Worm (Caenorhabditis elegans): ENCODE measurements around the gene acr-7.
A peak's percentile ranks its signal among the peaks of the same experiment; 100 is the strongest.

The acr-7 gene

DNA sequence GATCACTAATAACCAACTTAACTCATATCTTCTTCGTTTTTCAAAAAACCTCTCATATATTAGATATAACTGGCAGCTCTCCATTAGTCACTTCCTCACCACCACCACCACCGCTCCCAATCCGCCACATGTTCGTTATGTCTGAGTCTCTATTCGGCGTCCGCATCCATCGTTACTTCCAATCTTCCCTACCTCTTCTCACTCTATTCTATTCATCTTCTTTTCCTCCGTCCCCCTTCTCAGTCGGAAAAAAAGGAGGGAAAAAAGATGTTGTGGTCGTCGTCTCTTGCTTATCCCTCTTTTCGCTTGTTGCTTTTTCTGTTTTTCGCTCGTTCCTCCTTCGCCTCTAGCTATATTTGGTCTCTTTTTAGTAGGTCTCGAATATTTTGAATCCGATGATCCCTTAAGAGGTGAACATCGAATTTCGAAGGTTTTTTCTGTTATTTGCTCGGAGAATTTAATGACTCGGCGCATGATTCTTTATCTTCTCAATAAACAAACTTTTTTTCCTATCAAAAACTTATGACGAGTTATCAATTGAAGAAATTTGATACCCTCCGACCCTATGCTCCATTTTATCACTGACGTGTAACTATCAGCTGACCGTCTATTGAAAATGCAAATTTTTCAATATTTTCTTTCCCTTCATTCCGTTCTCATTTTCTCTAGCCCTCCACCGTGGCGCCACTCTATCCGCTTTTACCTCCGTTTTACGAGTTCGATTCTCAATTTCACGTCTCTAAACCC, 42.4 kb upstream of the acr-7 start:
- no peak for TF ChIP-seq sptf-1 (tag; optimal IDR thresholded peaks at IDR 0.05)
- TF ChIP-seq vab-15 (tag; optimal IDR thresholded peaks at IDR 0.05), result no peak
- TF ChIP-seq ets-5 (GFP tag; IDR thresholded peaks at IDR 0.05), result no peak
- TF ChIP-seq C34B4.2 (tag; optimal IDR thresholded peaks at IDR 0.05), result no peak
- TF ChIP-seq ceh-90 (tag; optimal IDR thresholded peaks at IDR 0.05), result no peak
- TF ChIP-seq ceh-88 (GFP tag; IDR thresholded peaks at IDR 0.05), result no peak
- no peak for TF ChIP-seq nhr-19 (GFP tag; conservative IDR thresholded peaks at IDR 0.05)
- peak; percentile 73 for TF ChIP-seq blmp-1 (tag; optimal IDR thresholded peaks at IDR 0.05)
- peak; percentile 40 for TF ChIP-seq dsc-1 (tag; optimal IDR thresholded peaks at IDR 0.05)
- peak; percentile 72 for TF ChIP-seq elt-2 (tag; optimal IDR thresholded peaks at IDR 0.05)
- TF ChIP-seq grh-1 (GFP tag; IDR thresholded peaks at IDR 0.05), result no peak
- peak; percentile 14 for TF ChIP-seq irx-1 (tag; optimal IDR thresholded peaks at IDR 0.05)
- peak; percentile 39 for TF ChIP-seq tbx-2 (tag; optimal IDR thresholded peaks at IDR 0.05)
- TF ChIP-seq tlp-1 (tag; optimal IDR thresholded peaks at IDR 0.05), result peak; percentile 15
- no peak for TF ChIP-seq nhr-11 (tag; optimal IDR thresholded peaks at IDR 0.05)
- no peak for TF ChIP-seq hlh-4 (tag; optimal IDR thresholded peaks at IDR 0.05)
- no peak for TF ChIP-seq unc-86 (tag; optimal IDR thresholded peaks at IDR 0.05)
- TF ChIP-seq nhr-47 (tag; optimal IDR thresholded peaks at IDR 0.05), result peak; percentile 4
- peak in 1 of 2 experiments; percentile 45 for TF ChIP-seq lsy-2 (tag; optimal IDR thresholded peaks at IDR 0.05)
- TF ChIP-seq nhr-71 (tag; optimal IDR thresholded peaks at IDR 0.05), result peak; percentile 58
- TF ChIP-seq pqm-1 (tag; optimal IDR thresholded peaks at IDR 0.05), result no peak
- TF ChIP-seq elt-3 (tag; optimal IDR thresholded peaks at IDR 0.05), result no peak
- TF ChIP-seq xbp-1 (tag; optimal IDR thresholded peaks at IDR 0.05), result no peak
- no peak for TF ChIP-seq F16B12.6 (tag; optimal IDR thresholded peaks at IDR 0.05)
- TF ChIP-seq sup-37 (GFP tag; optimal IDR thresholded peaks at IDR 0.05), result no peak
- TF ChIP-seq nhr-77 (tag; optimal IDR thresholded peaks at IDR 0.05), result no peak
- no peak for TF ChIP-seq egl-27 (tag; optimal IDR thresholded peaks at IDR 0.05)
- peak; percentile 8 to 37 for TF ChIP-seq efl-1 (optimal IDR thresholded peaks at IDR 0.05)
- peak in 1 of 2 experiments; percentile 68 for TF ChIP-seq efl-1 (GFP tag; optimal IDR thresholded peaks at IDR 0.05 in 1 of 2)
- TF ChIP-seq alr-1 (tag; optimal IDR thresholded peaks at IDR 0.05; ENCODE audit: borderline replicate concordance), result no peak
- no peak for TF ChIP-seq fkh-4 (tag; optimal IDR thresholded peaks at IDR 0.05; ENCODE audit: borderline replicate concordance)
- TF ChIP-seq isw-1 (GFP tag; IDR thresholded peaks at IDR 0.05), result no peak
- peak; percentile 53 for TF ChIP-seq fkh-8 (tag; optimal IDR thresholded peaks at IDR 0.05)
- TF ChIP-seq nhr-20 (tag; optimal IDR thresholded peaks at IDR 0.05), result no peak
- TF ChIP-seq nhr-85 (tag), result no peak
- peak; percentile 87 for TF ChIP-seq lin-14 (GFP tag; optimal IDR thresholded peaks at IDR 0.05)
- TF ChIP-seq pax-3 (tag; optimal IDR thresholded peaks at IDR 0.05), result no peak
- TF ChIP-seq efl-3 (GFP tag; optimal IDR thresholded peaks at IDR 0.05), result no peak
- peak in 1 of 2 experiments; percentile 9 for TF ChIP-seq lin-35 (GFP tag; optimal IDR thresholded peaks at IDR 0.05)
- no peak for TF ChIP-seq zag-1 (tag; optimal IDR thresholded peaks at IDR 0.05)
- no peak for TF ChIP-seq aly-2 (tag; optimal IDR thresholded peaks at IDR 0.05)
- no peak for TF ChIP-seq C16A3.4 (tag; optimal IDR thresholded peaks at IDR 0.05)
- no peak for TF ChIP-seq lin-13 (GFP tag; optimal IDR thresholded peaks at IDR 0.05)
- no peak for TF ChIP-seq nhr-84 (tag; optimal IDR thresholded peaks at IDR 0.05)
- peak; percentile 58 for TF ChIP-seq ama-1 (optimal IDR thresholded peaks at IDR 0.05)
- TF ChIP-seq egl-13 (tag; optimal IDR thresholded peaks at IDR 0.05), result peak; percentile 2
- no peak for TF ChIP-seq Y116A8C.19 (tag; optimal IDR thresholded peaks at IDR 0.05; ENCODE audit: borderline replicate concordance)
- TF ChIP-seq ces-1 (GFP tag; optimal IDR thresholded peaks at IDR 0.05), result no peak
- TF ChIP-seq swsn-7 (tag; optimal IDR thresholded peaks at IDR 0.05), result peak; percentile 46
- TF ChIP-seq ceh-8 (GFP tag; optimal IDR thresholded peaks at IDR 0.05), result peak; percentile 20
- no peak for TF ChIP-seq unc-30 (tag; optimal IDR thresholded peaks at IDR 0.05)
- no peak for TF ChIP-seq hlh-17 (GFP tag; optimal IDR thresholded peaks at IDR 0.05; ENCODE audit: borderline replicate concordance)
- TF ChIP-seq ztf-4 (tag; optimal IDR thresholded peaks at IDR 0.05), result no peak

Measured in whole organism, L1 larva.